Fruit fly (Drosophila melanogaster) whole organism, embryonic: ENCODE measurements around the gene amrt.

Experiments
- Abd-B ChIP-seq: fragments of 200-800 bp; sonication (Bioruptor generic); optimal IDR thresholded peaks from 2 replicates; lab custom pipeline; 2018; ENCODE audit warnings: missing biosample characterization, mild to moderate bottlenecking, missing genetic modification characterization, moderate library complexity
- Awh ChIP-seq: fragments of 200-800 bp; sonication (Bioruptor generic); IDR thresholded peaks from 2 replicates; pipeline ENCODE4, ENCODE4 v1.3.6; 2022; ENCODE audit warnings: missing biosample characterization, missing genetic modification characterization
- Blimp-1 ChIP-seq: fragments of 200-800 bp; sonication (Bioruptor generic); optimal IDR thresholded peaks from 3 replicates; lab custom pipeline; 2018; ENCODE audit warnings: missing biosample characterization, missing genetic modification characterization, mild to moderate bottlenecking, moderate library complexity, missing genetic modification reagents
- CG10147 ChIP-seq: fragments of 200-800 bp; sonication (Bioruptor generic); optimal IDR thresholded peaks from 2 replicates; lab custom pipeline; 2019; ENCODE audit warnings: missing biosample characterization, mild to moderate bottlenecking, missing genetic modification characterization, moderate library complexity
- CG12219 ChIP-seq: fragments of 200-800 bp; sonication (Bioruptor generic); optimal IDR thresholded peaks from 3 replicates; lab custom pipeline; 2018; ENCODE audit warnings: missing biosample characterization, mild to moderate bottlenecking, missing genetic modification characterization
- CG13775 ChIP-seq: fragments of 200-800 bp; sonication (Bioruptor generic); optimal IDR thresholded peaks from 3 replicates; lab custom pipeline; 2017; ENCODE audit warnings: missing biosample characterization, mild to moderate bottlenecking, missing genetic modification characterization
- CG16815 ChIP-seq: fragments of 200-800 bp; sonication (Bioruptor generic); optimal IDR thresholded peaks from 3 replicates; lab custom pipeline; 2017; ENCODE audit warnings: missing biosample characterization, mild to moderate bottlenecking, missing genetic modification characterization
- CG17385 ChIP-seq: fragments of 200-800 bp; sonication (Bioruptor generic); optimal IDR thresholded peaks from 3 replicates; lab custom pipeline; 2018; ENCODE audit warnings: missing biosample characterization, mild to moderate bottlenecking, missing genetic modification characterization
- CG17568 ChIP-seq: fragments of 200-800 bp; sonication (Bioruptor generic); optimal IDR thresholded peaks from 2 replicates; lab custom pipeline; 2018; ENCODE audit warnings: missing biosample characterization, mild to moderate bottlenecking, missing genetic modification characterization, moderate library complexity
- CG3995 ChIP-seq: fragments of 200-800 bp; sonication (Bioruptor generic); optimal IDR thresholded peaks from 3 replicates; lab custom pipeline; 2016; ENCODE audit warnings: missing biosample characterization, missing genetic modification characterization
- CG43689 ChIP-seq: fragments of 200-800 bp; sonication (Bioruptor generic); IDR thresholded peaks from 2 replicates; pipeline ENCODE4 v1.3.6; 2022; ENCODE audit warnings: missing biosample characterization, missing genetic modification characterization
- CG5180 ChIP-seq: fragments of 200-800 bp; sonication (Bioruptor generic); optimal IDR thresholded peaks from 3 replicates; lab custom pipeline; 2017; ENCODE audit warnings: missing biosample characterization, missing genetic modification characterization, mild to moderate bottlenecking, moderate library complexity, missing genetic modification reagents
- CG6765 ChIP-seq: fragments of 200-800 bp; sonication (Bioruptor generic); optimal IDR thresholded peaks from 3 replicates; lab custom pipeline; 2017; ENCODE audit warnings: missing biosample characterization, mild to moderate bottlenecking, missing genetic modification characterization
- CG8089 ChIP-seq: fragments of 200-800 bp; sonication (Bioruptor generic); optimal IDR thresholded peaks from 3 replicates; lab custom pipeline; 2016; ENCODE audit warnings: missing biosample characterization, missing genetic modification characterization
- CG9437 ChIP-seq: fragments of 200-800 bp; sonication (Bioruptor generic); optimal IDR thresholded peaks from 2 replicates; lab custom pipeline; 2018; ENCODE audit warnings: missing biosample characterization, mild to moderate bottlenecking, missing genetic modification characterization
- CG9817 ChIP-seq: fragments of 200-800 bp; sonication (Bioruptor generic); optimal IDR thresholded peaks from 2 replicates; lab custom pipeline; 2018; ENCODE audit warnings: missing biosample characterization, mild to moderate bottlenecking, missing genetic modification characterization, moderate library complexity
- CG9932 ChIP-seq: fragments of 200-800 bp; sonication (Bioruptor generic); IDR thresholded peaks from 2 replicates; pipeline ENCODE4 v1.3.6; 2022; ENCODE audit warnings: missing biosample characterization, missing genetic modification characterization
- Camta ChIP-seq: fragments of 200-800 bp; sonication (Bioruptor generic); optimal IDR thresholded peaks from 2 replicates; lab custom pipeline; 2016; ENCODE audit warnings: missing biosample characterization, missing genetic modification characterization
- HmgZ ChIP-seq: fragments of 200-800 bp; sonication (Bioruptor generic); optimal IDR thresholded peaks from 2 replicates; lab custom pipeline; 2018; ENCODE audit warnings: missing biosample characterization, mild to moderate bottlenecking, missing genetic modification characterization
- Hr51 ChIP-seq, 2 experiments: fragments of 200-800 bp; sonication (Bioruptor generic); optimal IDR thresholded peaks; 2 replicates in 1 of 2; 3 replicates in 1 of 2; lab custom pipeline; 2016 to 2018; ENCODE audit warnings: missing biosample characterization in 2 of 2, missing genetic modification characterization in 2 of 2, mild to moderate bottlenecking in 1 of 2, moderate library complexity in 1 of 2
- Max ChIP-seq: fragments of 200-800 bp; sonication (Bioruptor generic); optimal IDR thresholded peaks from 2 replicates; lab custom pipeline; 2016; ENCODE audit warnings: missing biosample characterization, mild to moderate bottlenecking, missing genetic modification characterization
- Taf1 ChIP-seq: fragments of 200-800 bp; sonication (Bioruptor generic); IDR thresholded peaks from 2 replicates; pipeline ENCODE4 v1.3.6; 2022; ENCODE audit warnings: missing biosample characterization, missing genetic modification characterization
- Xbp1 ChIP-seq: fragments of 200-800 bp; sonication (Bioruptor generic); optimal IDR thresholded peaks from 3 replicates; lab custom pipeline; 2016; ENCODE audit warnings: missing biosample characterization, mild to moderate bottlenecking, missing genetic modification characterization
- Xrp1 ChIP-seq: fragments of 200-800 bp; sonication (Bioruptor generic); IDR thresholded peaks from 2 replicates; pipeline ENCODE4 v1.3.6; 2022; ENCODE audit warnings: missing biosample characterization, missing genetic modification characterization
- al ChIP-seq: fragments of 200-800 bp; sonication (Bioruptor generic); IDR thresholded peaks from 2 replicates; pipeline ENCODE4 v1.3.6; 2022; ENCODE audit warnings: missing biosample characterization, missing genetic modification characterization
- bab2 ChIP-seq: fragments of 200-800 bp; sonication (Bioruptor generic); optimal IDR thresholded peaks from 2 replicates; lab custom pipeline; 2016; ENCODE audit warnings: missing biosample characterization, missing genetic modification characterization
- cg ChIP-seq: fragments of 200-800 bp; sonication (Bioruptor generic); optimal IDR thresholded peaks from 3 replicates; lab custom pipeline; 2019; ENCODE audit warnings: missing biosample characterization, mild to moderate bottlenecking, missing genetic modification characterization, moderate library complexity
- dpn ChIP-seq, 2 experiments: fragments of 200-800 bp; sonication (Bioruptor generic); optimal IDR thresholded peaks; 3 replicates each; lab custom pipeline; 2016; ENCODE audit warnings: missing biosample characterization in 2 of 2, missing genetic modification characterization in 2 of 2
- esg ChIP-seq: fragments of 200-800 bp; sonication (Bioruptor generic); conservative IDR thresholded peaks from 2 replicates; pipeline ENCODE4 v1.3.6; 2022; ENCODE audit warnings: missing biosample characterization, missing genetic modification characterization
- ewg ChIP-seq: fragments of 200-800 bp; sonication (Bioruptor generic); optimal IDR thresholded peaks from 3 replicates; lab custom pipeline; 2017; ENCODE audit warnings: mild to moderate bottlenecking, missing biosample characterization, missing genetic modification reagents, missing genetic modification characterization
- gem ChIP-seq: fragments of 200-800 bp; sonication (Bioruptor generic); optimal IDR thresholded peaks from 2 replicates; lab custom pipeline; 2019; ENCODE audit warnings: missing biosample characterization, mild to moderate bottlenecking, missing genetic modification characterization, moderate library complexity
- gsb-n ChIP-seq: fragments of 200-800 bp; sonication (Bioruptor generic); optimal IDR thresholded peaks from 3 replicates; lab custom pipeline; 2018; ENCODE audit warnings: missing biosample characterization, mild to moderate bottlenecking, missing genetic modification characterization
- mam ChIP-seq: fragments of 200-800 bp; sonication (Bioruptor generic); optimal IDR thresholded peaks from 3 replicates; lab custom pipeline; 2016; ENCODE audit warnings: missing biosample characterization, missing genetic modification characterization
- nau ChIP-seq: fragments of 200-800 bp; sonication (Bioruptor generic); optimal IDR thresholded peaks from 3 replicates; lab custom pipeline; 2017; ENCODE audit warnings: missing biosample characterization, mild to moderate bottlenecking, missing genetic modification characterization, missing genetic modification reagents
- peb ChIP-seq: fragments of 200-800 bp; sonication (Bioruptor generic); IDR thresholded peaks from 2 replicates; pipeline ENCODE4 v1.3.6; 2022; ENCODE audit warnings: missing biosample characterization, missing genetic modification characterization
- prd ChIP-seq, 3 experiments: fragments of >200 bp in 2 of 3; fragments of 200-800 bp in 1 of 3; sonication (Bioruptor generic) in 1 of 3; optimal IDR thresholded peaks in 2 of 3; IDR thresholded peaks in 1 of 3; 2 replicates in 2 of 3; 3 replicates in 1 of 3; pipeline versions ENCODE4 v1.3.6 to Lab custom; 2017 to 2022; ENCODE audit warnings: missing biosample characterization in 1 of 3, missing genetic modification characterization in 1 of 3
- sim ChIP-seq: fragments of 200-800 bp; sonication (Bioruptor generic); IDR thresholded peaks from 2 replicates; pipeline ENCODE4 v1.3.6; 2022; ENCODE audit warnings: missing biosample characterization, missing genetic modification characterization
- sima ChIP-seq: fragments of 200-800 bp; sonication (Bioruptor generic); optimal IDR thresholded peaks from 2 replicates; lab custom pipeline; 2016; ENCODE audit warnings: missing biosample characterization, missing genetic modification characterization
- slou ChIP-seq: fragments of 200-800 bp; sonication (Bioruptor generic); optimal IDR thresholded peaks from 3 replicates; lab custom pipeline; 2016; ENCODE audit warnings: missing biosample characterization, missing genetic modification characterization
- stc ChIP-seq: fragments of 200-800 bp; sonication (Bioruptor generic); IDR thresholded peaks from 2 replicates; pipeline ENCODE4 v1.3.6; 2022; ENCODE audit warnings: missing biosample characterization, missing genetic modification characterization
- sug ChIP-seq: fragments of 200-800 bp; optimal IDR thresholded peaks from 2 replicates; lab custom pipeline; 2019; ENCODE audit warnings: missing biosample characterization, mild to moderate bottlenecking, missing genetic modification characterization, moderate library complexity
- tin ChIP-seq: fragments of 200-800 bp; sonication (Bioruptor generic); optimal IDR thresholded peaks from 3 replicates; lab custom pipeline; 2016; ENCODE audit warnings: missing biosample characterization, missing genetic modification characterization
- tio ChIP-seq: fragments of 200-800 bp; sonication (Bioruptor generic); optimal IDR thresholded peaks from 2 replicates; lab custom pipeline; 2017; ENCODE audit warnings: missing biosample characterization, missing genetic modification characterization, inconsistent platforms
- twi ChIP-seq: fragments of 200-800 bp; optimal IDR thresholded peaks from 2 replicates; lab custom pipeline; 2019; ENCODE audit warnings: missing biosample characterization, mild to moderate bottlenecking, missing genetic modification characterization, moderate library complexity
- vfl ChIP-seq: fragments of 200-800 bp; sonication (Bioruptor generic); optimal IDR thresholded peaks from 2 replicates; lab custom pipeline; 2016; ENCODE audit warnings: missing biosample characterization, missing genetic modification characterization
- zfh1 ChIP-seq: fragments of 200-800 bp; sonication (Bioruptor generic); IDR thresholded peaks from 3 replicates; pipeline ENCODE4 v1.3.6; 2022; ENCODE audit warnings: missing biosample characterization, missing genetic modification characterization
- zfh2 ChIP-seq: fragments of 200-800 bp; sonication (Bioruptor generic); optimal IDR thresholded peaks from 2 replicates; lab custom pipeline; 2016; ENCODE audit warnings: missing biosample characterization, missing genetic modification characterization

amrt gene

dm6 chrX:13748906-13749872, 33.1 kb upstream of the amrt start (continued):
- TF ChIP-seq ewg (GFP tag; lab: Kevin White, UChicago) (no peak), gsb-n (tag; lab: Kevin White, UChicago) (peak; percentile 28), CG9817 (tag; lab: Kevin White, UChicago) (peak; percentile 49), CG3995 (GFP tag; lab: Kevin White, UChicago) (no peak), zfh2 (GFP tag; lab: Kevin White, UChicago) (peak; percentile 17), vfl (GFP tag; lab: Kevin White, UChicago) (no peak), CG5180 (GFP tag; lab: Kevin White, UChicago) (peak; percentile 33), CG9437 (GFP tag; lab: Kevin White, UChicago) (peak; percentile 72), cg (GFP tag; lab: Kevin White, UChicago) (peak; percentile 33), sug (tag; lab: Kevin White, UChicago) (no peak), CG9932 (GFP tag; lab: Robert Waterston, UW) (peak; percentile 83), peb (0 out of 2 replicates have a peak, but pooled peaks have one; percentile 8), bab2 (GFP tag; lab: Kevin White, UChicago) (peak; percentile 30), tin (GFP tag; lab: Kevin White, UChicago) (peak; percentile 8), Hr51 (GFP tag; optimal IDR thresholded peaks at IDR 0.05; lab: Kevin White, UChicago) (peak in 1 of 2 experiments; percentile 81), CG43689 (0 out of 2 replicates have a peak, but pooled peaks have one; percentile 43), sim (GFP tag; lab: Robert Waterston, UW) (peak; percentile 29; the same call in 1 of the 2 replicates), slou (peak; percentile 20), Xrp1 (GFP tag; lab: Robert Waterston, UW) (peak; percentile 64; the same call in 1 of the 2 replicates), al (GFP tag; lab: Robert Waterston, UW) (peak; percentile 79), CG10147 (peak; percentile 83), sima (GFP tag; lab: Kevin White, UChicago) (no peak), nau (peak; percentile 17), twi (peak; percentile 9), Awh (GFP tag; lab: Robert Waterston, UW) (peak; percentile 54; the same call in 1 of the 2 replicates), CG6765 (GFP tag; lab: Kevin White, UChicago) (peak; percentile 22), prd (optimal IDR thresholded peaks at IDR 0.05; lab: Kevin White, UChicago) (no peak), prd (GFP tag; IDR thresholded peaks at IDR 0.05; lab: Robert Waterston, UW) (peak; percentile 70), mam (peak; percentile 26), Xbp1 (GFP tag; lab: Kevin White, UChicago) (peak; percentile 42), CG16815 (peak; percentile 7), CG13775 (GFP tag; lab: Kevin White, UChicago) (peak; percentile 55), Taf1 (GFP tag; lab: Robert Waterston, UW) (peak; percentile 41; the same call in 1 of the 2 replicates), HmgZ (peak; percentile 70), CG12219 (peak; percentile 64), tio (peak; percentile 59), esg (GFP tag; lab: Robert Waterston, UW) (peak; percentile 63), dpn (GFP tag; optimal IDR thresholded peaks at IDR 0.05; lab: Kevin White, UChicago) (peak; percentile 47 to 52), CG17568 (GFP tag; lab: Kevin White, UChicago) (no peak), CG8089 (GFP tag; lab: Kevin White, UChicago) (no peak), CG17385 (GFP tag; lab: Kevin White, UChicago) (peak; percentile 72), Blimp-1 (GFP tag; lab: Kevin White, UChicago) (peak; percentile 51), zfh1 (GFP tag; lab: Robert Waterston, UW) (peak; percentile 62), Abd-B (GFP tag; lab: Kevin White, UChicago) (peak; percentile 31), Max (GFP tag; lab: Kevin White, UChicago) (no peak), stc (GFP tag; lab: Robert Waterston, UW) (peak; percentile 84), gem (tag; lab: Kevin White, UChicago) (peak; percentile 87), Camta (GFP tag; lab: Kevin White, UChicago) (peak; percentile 5)
